Worm (Caenorhabditis elegans): ENCODE measurements around the gene ZC239.4.

ce11 chrII:3237038-3237521 is 23.1 kb downstream of the ZC239.4 start, which contains the start of the genes srz-67 and C17F4.11:
- TF ChIP-seq W03F9.2 (tag; optimal IDR thresholded peaks at IDR 0.05) (no peak), dao-5 (tag; optimal IDR thresholded peaks at IDR 0.05) (no peak)
